Fruit fly (Drosophila melanogaster) S2 (cell line): ENCODE data around the gene RASSF8.

ENCODE experiments used
- CG8478 ChIP-seq: fragments of >200 bp; optimal IDR thresholded peaks from 2 replicates; lab custom pipeline; 2018
- CTCF ChIP-seq, 2 experiments: fragments of >200 bp; optimal IDR thresholded peaks; 2 replicates each; lab custom pipeline; 2018

DNA sequence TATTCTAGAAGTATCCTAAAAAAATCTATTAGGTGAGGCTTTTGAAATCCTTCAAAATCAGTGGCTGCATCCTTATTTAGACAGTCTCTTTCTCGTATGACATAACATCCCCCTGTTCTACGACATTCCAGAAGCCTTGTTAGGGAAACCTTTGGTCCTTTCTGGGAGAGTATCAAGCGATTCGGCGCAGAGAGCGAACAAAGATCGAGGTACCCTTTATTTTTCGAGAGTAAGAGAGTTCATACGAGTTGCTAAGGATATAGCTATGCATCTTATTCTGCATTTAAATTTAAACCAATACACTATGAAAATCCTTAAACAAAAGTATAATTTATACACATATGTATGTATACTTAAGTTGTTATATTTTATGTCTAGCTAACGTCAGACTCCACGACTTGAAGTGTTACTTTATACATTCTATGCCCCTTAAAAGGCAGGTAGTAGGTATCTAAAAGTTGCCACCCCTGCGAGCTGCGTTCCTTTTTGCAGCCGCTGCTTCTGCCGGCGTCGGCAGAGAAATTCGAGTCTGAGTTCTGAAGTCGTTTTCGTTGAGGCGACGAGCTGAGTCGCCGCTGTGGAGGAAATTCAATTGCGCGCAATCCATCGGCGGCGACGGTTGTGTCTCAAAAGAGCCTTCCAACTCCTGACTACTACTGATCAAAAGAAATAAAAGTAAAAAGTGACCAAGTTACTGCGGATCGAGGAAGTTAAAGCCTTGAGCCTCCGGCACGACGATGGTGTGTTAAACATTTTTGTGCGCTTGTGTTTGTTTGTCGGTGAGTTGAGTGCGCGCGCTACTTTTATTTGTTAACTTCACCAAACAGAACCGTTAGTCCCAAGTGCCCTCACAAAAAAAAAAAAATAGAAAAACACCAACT lies 24.1 kb upstream of the RASSF8 start, which contains the start of gene jigr1:
- no peak for TF ChIP-seq CG8478 (lab: Kevin White, UChicago)
- no peak for TF ChIP-seq CTCF (optimal IDR thresholded peaks at IDR 0.05; lab: Kevin White, UChicago)
